Worm (Caenorhabditis elegans) whole organism, mixed stage, embryonic: ENCODE data around the gene ttr-36.

ENCODE experiments used
- bed-3 ChIP-seq: fragments of 200-800 bp; sonication (Bioruptor generic); optimal IDR thresholded peaks from 3 replicates; lab custom pipeline; 2018; ENCODE audit warnings: mild to moderate bottlenecking, missing genetic modification characterization, moderate library complexity, missing compliant biosample characterization
- ceh-39 ChIP-seq: fragments of 150-350 bp; optimal IDR thresholded peaks from 2 replicates; lab custom pipeline; 2014; ENCODE audit warnings: missing biosample characterization, missing genetic modification characterization
- ceh-43 ChIP-seq: fragments of 200-800 bp; sonication (Bioruptor generic); optimal IDR thresholded peaks from 2 replicates; lab custom pipeline; 2018; ENCODE audit warnings: mild to moderate bottlenecking, missing genetic modification characterization, moderate library complexity, missing compliant biosample characterization
- ceh-83 ChIP-seq: fragments of 200-800 bp; sonication (Bioruptor generic); optimal IDR thresholded peaks from 2 replicates; lab custom pipeline; 2018; ENCODE audit warnings: mild to moderate bottlenecking, missing genetic modification characterization, missing compliant biosample characterization
- ces-1 ChIP-seq: fragments of 150-350 bp; optimal IDR thresholded peaks from 2 replicates; lab custom pipeline; 2014; ENCODE audit warnings: missing biosample characterization, missing genetic modification reagents, missing genetic modification characterization
- cnd-1 ChIP-seq: fragments of 200-800 bp; sonication (Bioruptor generic); optimal IDR thresholded peaks from 2 replicates; lab custom pipeline; 2018; ENCODE audit warnings: mild to moderate bottlenecking, missing genetic modification characterization, missing compliant biosample characterization
- drap-1 ChIP-seq: fragments of 200-800 bp; sonication (Bioruptor generic); optimal IDR thresholded peaks from 3 replicates; lab custom pipeline; 2018; ENCODE audit warnings: mild to moderate bottlenecking, missing genetic modification characterization, missing compliant biosample characterization
- elt-1 ChIP-seq: sonication (generic microtip); optimal IDR thresholded peaks from 2 replicates; lab custom pipeline; 2017; ENCODE audit warnings: missing genetic modification characterization, mild to moderate bottlenecking, missing compliant biosample characterization, antibody characterized with exemption, moderate library complexity, borderline replicate concordance; ENCODE audit not compliant: insufficient read depth
- elt-3 ChIP-seq: fragments of 150-350 bp; optimal IDR thresholded peaks from 2 replicates; lab custom pipeline; 2014; ENCODE audit warnings: missing biosample characterization, missing genetic modification characterization
- flh-1 ChIP-seq: fragments of 200-800 bp; sonication (Bioruptor generic); optimal IDR thresholded peaks from 2 replicates; lab custom pipeline; 2018; ENCODE audit warnings: mild to moderate bottlenecking, missing genetic modification characterization, moderate library complexity, missing compliant biosample characterization
- ham-2 ChIP-seq: fragments of 200-800 bp; sonication (Bioruptor generic); optimal IDR thresholded peaks from 2 replicates; lab custom pipeline; 2018; ENCODE audit warnings: mild to moderate bottlenecking, missing genetic modification characterization, missing compliant biosample characterization
- hlh-1 ChIP-seq: fragments of 150-350 bp; optimal IDR thresholded peaks from 2 replicates; lab custom pipeline; 2014; ENCODE audit warnings: missing biosample characterization, missing genetic modification reagents, missing genetic modification characterization
- lin-13 ChIP-seq: fragments of 150-350 bp; optimal IDR thresholded peaks from 2 replicates; lab custom pipeline; 2014; ENCODE audit warnings: missing biosample characterization, missing genetic modification characterization
- lin-32 ChIP-seq: fragments of 200-800 bp; sonication (Bioruptor generic); optimal IDR thresholded peaks from 2 replicates; lab custom pipeline; 2018; ENCODE audit warnings: mild to moderate bottlenecking, missing genetic modification characterization, missing compliant biosample characterization
- lsy-2 ChIP-seq: fragments of 150-350 bp; optimal IDR thresholded peaks from 2 replicates; lab custom pipeline; 2014; ENCODE audit warnings: missing biosample characterization, missing genetic modification characterization
- mep-1 ChIP-seq: fragments of 150-350 bp; optimal IDR thresholded peaks from 2 replicates; lab custom pipeline; 2017; ENCODE audit warnings: missing biosample characterization, missing genetic modification reagents, missing genetic modification characterization, inconsistent platforms
- mls-2 ChIP-seq: sonication (generic microtip); optimal IDR thresholded peaks from 2 replicates; lab custom pipeline; 2016; ENCODE audit warnings: mild to moderate bottlenecking, missing genetic modification characterization, moderate library complexity, missing compliant biosample characterization
- nhr-2 ChIP-seq: fragments of 150-350 bp; optimal IDR thresholded peaks from 2 replicates; lab custom pipeline; 2014; ENCODE audit warnings: missing biosample characterization, missing genetic modification characterization
- nhr-237 ChIP-seq: fragments of 150-350 bp; optimal IDR thresholded peaks from 2 replicates; lab custom pipeline; 2014; ENCODE audit warnings: missing biosample characterization, missing genetic modification characterization
- nhr-28 ChIP-seq: fragments of 150-350 bp; optimal IDR thresholded peaks from 2 replicates; lab custom pipeline; 2014; ENCODE audit warnings: missing biosample characterization, missing genetic modification characterization
- pha-4 ChIP-seq: fragments of 150-350 bp; optimal IDR thresholded peaks from 2 replicates; lab custom pipeline; 2018; ENCODE audit warnings: missing biosample characterization, missing genetic modification reagents, missing genetic modification characterization
- sptf-1 ChIP-seq: sonication (generic microtip); optimal IDR thresholded peaks from 2 replicates; lab custom pipeline; 2017; ENCODE audit warnings: mild to moderate bottlenecking, missing genetic modification characterization, moderate library complexity, missing compliant biosample characterization
- tbx-8 ChIP-seq: fragments of 200-800 bp; sonication (Bioruptor generic); optimal IDR thresholded peaks from 2 replicates; lab custom pipeline; 2018; ENCODE audit warnings: mild to moderate bottlenecking, missing genetic modification characterization, moderate library complexity, missing compliant biosample characterization
- unc-120 ChIP-seq: sonication (generic microtip); optimal IDR thresholded peaks from 2 replicates; lab custom pipeline; 2017; ENCODE audit warnings: missing genetic modification characterization, missing compliant biosample characterization; ENCODE audit not compliant: poor library complexity, severe bottlenecking
- unc-39 ChIP-seq: fragments of 150-350 bp; optimal IDR thresholded peaks from 2 replicates; lab custom pipeline; 2014; ENCODE audit warnings: missing biosample characterization, missing genetic modification characterization
- unc-62 ChIP-seq: fragments of 150-350 bp; optimal IDR thresholded peaks from 2 replicates; lab custom pipeline; 2014; ENCODE audit warnings: missing biosample characterization, missing genetic modification reagents, missing genetic modification characterization
- zip-8 ChIP-seq: fragments of 150-350 bp; optimal IDR thresholded peaks from 2 replicates; lab custom pipeline; 2014; ENCODE audit warnings: missing biosample characterization, missing genetic modification characterization
- ztf-11 ChIP-seq: fragments of 150-350 bp; optimal IDR thresholded peaks from 2 replicates; lab custom pipeline; 2014; ENCODE audit warnings: missing biosample characterization, missing genetic modification characterization

The ttr-36 gene

DNA sequence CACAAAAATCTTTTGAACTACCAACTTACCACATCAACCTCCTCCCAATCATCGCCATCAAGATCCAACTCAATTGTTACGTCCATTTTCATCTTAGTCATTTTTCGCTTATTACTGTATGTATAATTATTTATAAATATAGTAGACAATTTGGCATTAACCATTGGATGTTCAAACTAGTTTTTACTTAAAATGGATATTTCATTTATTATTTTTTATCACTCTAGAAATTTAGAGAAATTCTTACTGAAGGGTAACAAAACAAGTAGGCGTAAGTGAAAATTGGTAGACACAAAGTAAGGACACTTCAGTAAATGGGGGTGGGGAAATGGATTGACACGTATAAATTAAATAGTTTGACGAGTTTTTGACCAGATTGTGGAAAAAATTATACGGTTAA is 11.0 kb upstream of the ttr-36 start, which contains the start of gene actl-1:
TSS of gene actl-1 (minus strand) at position 101 of the 400 bp plus-strand sequence.
- TF ChIP-seq ceh-39: no peak
- TF ChIP-seq ztf-11 (tag; lab: Kevin White, UChicago): no peak
- TF ChIP-seq nhr-2 (tag; lab: Kevin White, UChicago): no peak
- no peak for TF ChIP-seq zip-8 (tag; lab: Kevin White, UChicago)
- no peak for TF ChIP-seq lin-13
- TF ChIP-seq drap-1: no peak
- TF ChIP-seq cnd-1 (tag; lab: Kevin White, UChicago): no peak
- TF ChIP-seq tbx-8 (GFP tag; lab: Kevin White, UChicago): no peak
- no peak for TF ChIP-seq lin-32 (GFP tag; lab: Kevin White, UChicago)
- TF ChIP-seq ham-2 (GFP tag; lab: Kevin White, UChicago): no peak
- TF ChIP-seq ces-1 (GFP tag; lab: Kevin White, UChicago): no peak
- no peak for TF ChIP-seq unc-62
- no peak for TF ChIP-seq elt-3 (tag; lab: Kevin White, UChicago)
- no peak for TF ChIP-seq unc-39 (tag; lab: Kevin White, UChicago)
- TF ChIP-seq flh-1 (GFP tag; lab: Kevin White, UChicago): no peak
- no peak for TF ChIP-seq ceh-43
- TF ChIP-seq mls-2 (tag; lab: Kevin White, UChicago): no peak

DNA sequence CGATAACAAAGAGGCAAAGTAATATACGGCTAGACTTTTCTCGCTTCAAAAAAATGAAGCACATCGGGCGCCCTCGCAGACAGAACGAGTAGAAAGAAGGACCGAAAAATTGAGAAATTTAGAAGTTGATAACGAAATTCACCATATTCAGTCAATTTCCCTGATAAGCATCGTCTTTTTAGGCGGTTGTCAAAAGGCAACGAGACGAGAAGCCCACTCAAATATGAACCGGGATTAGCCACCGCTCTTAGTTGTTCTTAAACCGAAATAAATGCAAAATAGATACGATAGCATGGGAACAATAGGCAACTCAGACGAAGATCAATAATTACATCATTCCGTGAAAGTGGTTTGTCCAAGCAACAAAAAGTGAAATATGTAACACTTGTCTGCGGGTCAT is 7.6 kb upstream of the ttr-36 start:
- no peak for TF ChIP-seq nhr-237 (tag; lab: Kevin White, UChicago)
- no peak for TF ChIP-seq ztf-11 (tag; lab: Kevin White, UChicago)
- no peak for TF ChIP-seq flh-1 (GFP tag; lab: Kevin White, UChicago)
- no peak for TF ChIP-seq mls-2 (tag; lab: Kevin White, UChicago)
- no peak for TF ChIP-seq ham-2 (GFP tag; lab: Kevin White, UChicago)
- TF ChIP-seq lin-13: no peak
- TF ChIP-seq lsy-2 (tag; lab: Kevin White, UChicago): no peak
- no peak for TF ChIP-seq ces-1 (GFP tag; lab: Kevin White, UChicago)
- no peak for TF ChIP-seq elt-1 (tag; lab: Kevin White, UChicago)
- TF ChIP-seq nhr-28 (tag; lab: Kevin White, UChicago): no peak
- TF ChIP-seq sptf-1 (tag; lab: Kevin White, UChicago): no peak
- no peak for TF ChIP-seq drap-1
- TF ChIP-seq ceh-43: no peak
- TF ChIP-seq pha-4: no peak
- no peak for TF ChIP-seq unc-120 (tag; lab: Kevin White, UChicago)
- no peak for TF ChIP-seq nhr-2 (tag; lab: Kevin White, UChicago)
- no peak for TF ChIP-seq lin-32 (GFP tag; lab: Kevin White, UChicago)

- TF ChIP-seq sptf-1 (tag; lab: Kevin White, UChicago): peak; percentile 42
- peak; percentile 23 for TF ChIP-seq drap-1
- peak; percentile 29 for TF ChIP-seq ces-1 (GFP tag; lab: Kevin White, UChicago)
- TF ChIP-seq elt-1 (tag; lab: Kevin White, UChicago): no peak
- peak; percentile 22 for TF ChIP-seq mep-1
These were observed 5.7 kb upstream of the ttr-36 start, which contains the start of gene cdf-1 for ce11 chrX:6505008-6505407. cdf-1 (minus strand) TSS chrX:6505143.

ce11 chrX:6505662-6506061 is 5.1 kb upstream of the ttr-36 start, which contains the start of gene glr-8:
glr-8 (plus strand) TSS chrX:6505980.
- TF ChIP-seq ceh-83: no peak
- TF ChIP-seq, all 35 proteins: peak for 0

ce11 chrX:6507734-6508133 is 3.0 kb upstream of the ttr-36 start:
- TF ChIP-seq lin-13 (no peak), elt-1 (tag; lab: Kevin White, UChicago) (no peak), hlh-1 (tag; lab: Kevin White, UChicago) (peak; percentile 51)

DNA sequence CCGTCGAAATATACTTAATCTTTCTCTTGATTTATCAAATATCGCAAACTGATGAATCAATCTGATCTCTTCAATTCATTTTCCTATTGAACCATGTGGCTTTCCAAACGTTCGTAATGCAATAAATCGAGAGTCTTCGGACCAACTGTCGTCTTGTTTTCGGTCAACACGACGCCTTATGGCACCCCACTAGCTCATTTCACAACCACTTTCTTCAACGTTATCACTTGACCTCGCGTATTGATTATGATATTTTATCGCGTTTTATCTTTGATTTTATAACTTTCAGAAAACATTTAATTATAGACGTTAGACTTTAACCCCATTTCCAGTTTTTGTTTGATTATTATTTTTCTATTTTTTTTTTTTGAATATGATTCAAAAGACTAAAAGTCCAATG is 914 bp upstream of the ttr-36 start:
- TF ChIP-seq lsy-2 (tag; lab: Kevin White, UChicago) (no peak), lin-13 (no peak), hlh-1 (tag; lab: Kevin White, UChicago) (peak; percentile 98), nhr-28 (tag; lab: Kevin White, UChicago) (no peak), bed-3 (GFP tag; lab: Kevin White, UChicago) (no peak), unc-62 (peak; percentile 69), unc-120 (tag; lab: Kevin White, UChicago) (peak; percentile 73)
